Fruit fly (Drosophila melanogaster): ENCODE data around the gene CG13295.
A peak's percentile ranks its signal among the peaks of the same experiment; 100 is the strongest.

The CG13295 gene

DNA sequence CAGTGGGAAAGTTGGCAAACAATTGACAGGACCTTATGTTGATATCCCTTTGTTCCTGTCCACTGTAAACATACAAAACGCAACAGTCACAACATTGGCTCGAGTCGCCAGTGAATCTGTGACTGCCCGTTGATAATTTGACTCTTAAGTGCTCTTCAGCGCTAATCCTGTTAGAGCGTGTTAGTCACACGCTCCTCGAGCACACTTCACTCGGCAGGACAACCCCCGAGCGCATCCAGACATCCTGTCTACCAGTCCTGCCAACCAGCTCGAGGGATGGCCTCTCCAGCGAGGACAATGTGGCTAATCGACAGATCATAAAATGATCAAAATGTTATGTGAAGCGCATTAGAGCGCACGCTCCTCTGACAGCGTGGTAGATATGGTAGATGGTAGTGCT is 29.5 kb upstream of the CG13295 start:
- TF ChIP-seq woc (GFP tag; optimal IDR thresholded peaks at IDR 0.05): no peak
- TF ChIP-seq pan (optimal IDR thresholded peaks at IDR 0.05): no peak
- no peak for TF ChIP-seq tai (GFP tag; optimal IDR thresholded peaks at IDR 0.05)
- no peak for TF ChIP-seq usp (GFP tag; optimal IDR thresholded peaks at IDR 0.05)
- TF ChIP-seq rgr (GFP tag; optimal IDR thresholded peaks at IDR 0.05): no peak
- TF ChIP-seq CG9705 (GFP tag; optimal IDR thresholded peaks at IDR 0.05): no peak
- TF ChIP-seq Hr83 (GFP tag; optimal IDR thresholded peaks at IDR 0.05; ENCODE audit: poor library complexity, severe bottlenecking): no peak
- TF ChIP-seq ey (GFP tag; optimal IDR thresholded peaks at IDR 0.05): no peak
- TF ChIP-seq GATAd (GFP tag; optimal IDR thresholded peaks at IDR 0.05): no peak
- TF ChIP-seq psq (GFP tag; optimal IDR thresholded peaks at IDR 0.05): no peak
- no peak for TF ChIP-seq h (GFP tag; optimal IDR thresholded peaks at IDR 0.05)
- no peak for TF ChIP-seq jim (GFP tag; optimal IDR thresholded peaks at IDR 0.05)
- TF ChIP-seq Dfd (GFP tag; optimal IDR thresholded peaks at IDR 0.05): no peak
- TF ChIP-seq foxo (GFP tag; optimal IDR thresholded peaks at IDR 0.05): no peak

DNA sequence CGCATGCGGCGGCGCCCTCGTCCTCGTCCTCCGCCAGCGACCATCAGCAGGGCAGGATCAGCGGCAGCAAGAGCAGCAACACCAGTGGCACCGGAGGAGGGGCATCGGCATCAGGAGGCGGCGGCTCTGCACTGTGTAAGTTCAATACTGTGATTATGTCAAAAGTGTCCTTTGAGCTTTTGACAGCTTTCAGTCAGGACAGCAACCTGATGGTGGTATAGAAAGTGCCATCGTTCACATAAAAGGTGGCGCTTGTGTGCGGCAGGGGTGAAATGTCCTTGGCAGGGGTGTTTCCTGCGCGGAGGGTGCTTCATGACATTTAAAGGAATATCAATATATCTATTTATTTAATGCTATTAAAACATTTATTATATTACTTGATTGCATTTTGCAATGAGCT is 28.6 kb upstream of the CG13295 start:
- TF ChIP-seq usp (GFP tag; optimal IDR thresholded peaks at IDR 0.05) (no peak), sage (GFP tag; optimal IDR thresholded peaks at IDR 0.05) (no peak), dsf (GFP tag; optimal IDR thresholded peaks at IDR 0.05; ENCODE audit: borderline replicate concordance) (no peak), GATAd (GFP tag; optimal IDR thresholded peaks at IDR 0.05) (no peak), Hr78 (GFP tag; optimal IDR thresholded peaks at IDR 0.05) (no peak)

DNA sequence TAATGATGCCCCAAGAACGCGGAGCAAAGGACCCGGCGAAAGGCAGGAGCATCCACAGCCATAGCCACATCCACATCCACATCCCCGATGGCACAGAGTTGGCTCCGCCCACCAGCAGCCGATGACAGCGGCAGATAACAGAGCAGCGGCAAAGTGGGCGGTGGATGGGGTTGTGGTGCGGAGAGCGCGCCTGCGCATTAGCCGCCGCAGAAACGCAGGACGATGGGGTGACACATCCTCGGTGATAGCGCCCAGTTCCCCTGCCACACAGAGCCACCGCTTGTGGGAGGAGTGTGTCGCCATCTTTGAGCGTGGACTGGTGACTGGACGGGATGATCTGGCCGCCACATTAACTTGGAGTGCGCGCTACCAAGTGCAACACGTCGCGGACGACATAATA is 22.2 kb upstream of the CG13295 start, which contains the start of gene Ets65A:
Ets65A (plus strand) TSS at position 348 of the 400 bp plus-strand sequence.
- TF ChIP-seq dl (GFP tag; optimal IDR thresholded peaks at IDR 0.05; ENCODE audit: insufficient read depth in 1 of 2, partially characterized antibody in 2 of 2) (no peak), Hnf4 (GFP tag; optimal IDR thresholded peaks at IDR 0.05) (no peak), lola (GFP tag; optimal IDR thresholded peaks at IDR 0.05) (no peak), Myc (optimal IDR thresholded peaks at IDR 0.05) (no peak)

DNA sequence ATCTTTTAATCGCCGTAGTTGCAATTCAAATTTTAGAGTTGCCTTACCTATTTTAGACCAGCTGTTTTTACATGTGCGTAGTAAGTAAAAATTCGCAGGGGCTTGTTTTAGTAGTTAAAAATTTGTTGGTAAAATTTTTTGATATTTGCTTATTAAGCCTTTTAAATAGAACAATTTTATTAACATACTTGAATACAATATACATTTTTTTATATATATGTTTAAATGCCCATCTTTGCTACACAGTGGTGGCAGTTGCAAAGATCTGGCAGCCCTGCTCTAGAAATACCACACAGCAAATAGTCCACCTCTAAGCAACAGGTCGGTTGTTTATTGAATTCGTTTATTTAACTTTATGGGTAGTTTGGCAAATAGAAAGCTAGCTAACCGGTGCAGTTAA is 19.7 kb upstream of the CG13295 start, which contains the start of the genes CG10467 and loj:
CG10467 (minus strand) TSS at position 51 of the 400 bp plus-strand sequence.
loj (plus strand) TSS at position 291 of the 400 bp plus-strand sequence.
- TF ChIP-seq Jra (GFP tag; optimal IDR thresholded peaks at IDR 0.05) (peak; percentile 75), Abd-B (GFP tag; optimal IDR thresholded peaks at IDR 0.05) (no peak), Dif (GFP tag; optimal IDR thresholded peaks at IDR 0.05; ENCODE audit: partially characterized antibody) (no peak), woc (GFP tag; optimal IDR thresholded peaks at IDR 0.05) (peak; percentile 63), rgr (GFP tag; optimal IDR thresholded peaks at IDR 0.05) (peak; percentile 94), Myc (optimal IDR thresholded peaks at IDR 0.05) (no peak), brk (GFP tag; optimal IDR thresholded peaks at IDR 0.05) (peak; percentile 90), sv (GFP tag; optimal IDR thresholded peaks at IDR 0.05) (peak; percentile 92), br (GFP tag; optimal IDR thresholded peaks at IDR 0.05) (peak; percentile 59), ey (GFP tag; optimal IDR thresholded peaks at IDR 0.05) (peak; percentile 85), Vsx2 (GFP tag; optimal IDR thresholded peaks at IDR 0.05; ENCODE audit: partially characterized antibody) (no peak), CrebA (GFP tag; optimal IDR thresholded peaks at IDR 0.05; ENCODE audit: borderline replicate concordance) (peak; percentile 7), sage (GFP tag; optimal IDR thresholded peaks at IDR 0.05) (peak; percentile 52), Dfd (GFP tag; optimal IDR thresholded peaks at IDR 0.05) (no peak), dl (GFP tag; optimal IDR thresholded peaks at IDR 0.05; ENCODE audit: insufficient read depth in 1 of 2, partially characterized antibody in 2 of 2) (no peak), foxo (GFP tag; optimal IDR thresholded peaks at IDR 0.05) (peak in 1 of 2 experiments; percentile 92), HLH106 (tag; optimal IDR thresholded peaks at IDR 0.05) (peak; percentile 92), Rel (GFP tag; optimal IDR thresholded peaks at IDR 0.05) (no peak), Rel (tag; optimal IDR thresholded peaks at IDR 0.05) (peak; percentile 50), Mio (GFP tag; optimal IDR thresholded peaks at IDR 0.05) (no peak), h (GFP tag; optimal IDR thresholded peaks at IDR 0.05) (peak; percentile 89), Hr83 (GFP tag; optimal IDR thresholded peaks at IDR 0.05; ENCODE audit: poor library complexity, severe bottlenecking) (peak; percentile 72), lola (GFP tag; optimal IDR thresholded peaks at IDR 0.05) (no peak), dsf (GFP tag; optimal IDR thresholded peaks at IDR 0.05; ENCODE audit: borderline replicate concordance) (peak; percentile 57), OdsH (GFP tag; optimal IDR thresholded peaks at IDR 0.05) (peak; percentile 89), jim (GFP tag; optimal IDR thresholded peaks at IDR 0.05) (no peak), usp (GFP tag; optimal IDR thresholded peaks at IDR 0.05) (no peak), CG9705 (GFP tag; optimal IDR thresholded peaks at IDR 0.05) (peak; percentile 88), Sp1 (GFP tag; optimal IDR thresholded peaks at IDR 0.05) (peak; percentile 85), GATAd (GFP tag; optimal IDR thresholded peaks at IDR 0.05) (peak; percentile 77), CG32264 (GFP tag; optimal IDR thresholded peaks at IDR 0.05) (peak; percentile 19), Hr78 (GFP tag; optimal IDR thresholded peaks at IDR 0.05) (no peak), psq (GFP tag; optimal IDR thresholded peaks at IDR 0.05) (peak; percentile 89), pan (optimal IDR thresholded peaks at IDR 0.05) (no peak), N (GFP tag; optimal IDR thresholded peaks at IDR 0.05) (no peak), Hnf4 (GFP tag; optimal IDR thresholded peaks at IDR 0.05) (peak; percentile 89), fru (GFP tag; optimal IDR thresholded peaks at IDR 0.05) (peak; percentile 81), dmrt93B (GFP tag; optimal IDR thresholded peaks at IDR 0.05) (peak; percentile 91), tai (GFP tag; optimal IDR thresholded peaks at IDR 0.05) (peak; percentile 90)

Data from whole organism, wandering third instar larva.